Worm (Caenorhabditis elegans): ENCODE results near the gene C50E3.6.

- TF ChIP-seq dmd-4 (tag; optimal IDR thresholded peaks at IDR 0.05; ENCODE audit: borderline replicate concordance) (no peak), hlh-8 (tag; optimal IDR thresholded peaks at IDR 0.05) (no peak), nfya-1 (tag; optimal IDR thresholded peaks at IDR 0.05) (no peak), ahr-1 (tag; optimal IDR thresholded peaks at IDR 0.05) (no peak), pros-1 (tag; optimal IDR thresholded peaks at IDR 0.05) (no peak), Y22D7AL.16 (tag; optimal IDR thresholded peaks at IDR 0.05) (no peak)
Observed at ce11 chrV:7543728-7544127, 46.6 kb downstream of the C50E3.6 start.

Data from whole organism, late embryonic.